Fruit fly (Drosophila melanogaster) whole organism, prepupa: ENCODE measurements around the gene CG12096.

ENCODE experiments used
- CG6808 ChIP-seq: fragments of 200-800 bp; sonication (Bioruptor generic); optimal IDR thresholded peaks from 3 replicates; lab custom pipeline; 2017; ENCODE audit warnings: missing biosample characterization, missing genetic modification characterization, mild to moderate bottlenecking, moderate library complexity, missing genetic modification reagents
- Sox102F ChIP-seq: fragments of 200-800 bp; sonication (Bioruptor generic); optimal IDR thresholded peaks from 2 replicates; lab custom pipeline; 2016; ENCODE audit warnings: missing biosample characterization, mild to moderate bottlenecking, missing genetic modification characterization
- eg ChIP-seq: fragments of 200-800 bp; sonication (Bioruptor generic); IDR thresholded peaks from 3 replicates; pipeline ENCODE4 v1.3.6; 2022; ENCODE audit warnings: missing biosample characterization, missing genetic modification characterization

DNA sequence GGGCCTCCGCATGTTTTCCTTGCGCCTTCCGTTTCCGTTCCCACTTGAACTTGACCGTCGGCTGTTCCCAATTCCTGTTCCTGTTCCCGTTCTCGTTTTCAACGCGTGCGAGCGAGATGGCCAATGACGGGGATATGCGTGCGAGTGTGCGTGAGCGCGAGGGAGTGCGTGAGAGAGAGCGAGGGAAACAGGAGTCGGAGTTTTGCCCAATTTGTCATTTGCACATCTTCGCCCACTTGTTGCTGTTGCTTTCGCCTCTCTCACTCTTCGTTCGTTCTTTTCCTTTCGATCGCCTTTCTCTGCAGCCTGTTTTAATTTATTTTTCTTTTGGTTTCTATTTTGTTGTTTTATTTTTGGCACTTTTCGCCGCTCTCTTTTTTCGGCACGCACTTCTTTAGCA lies 47.6 kb upstream of the CG12096 start:
- peak; percentile 44 for TF ChIP-seq CG6808 (GFP tag; lab: Kevin White, UChicago)
- no peak for TF ChIP-seq Sox102F (GFP tag; lab: Kevin White, UChicago)
- no peak; the same call in 2 of the 3 replicates for TF ChIP-seq eg (GFP tag; lab: Robert Waterston, UW)
